Fruit fly (Drosophila melanogaster) whole organism, embryonic: ENCODE measurements around the gene Trm7-34.

Experiments
- BEAF-32 ChIP-seq: fragments of 200-800 bp; sonication (Bioruptor generic); optimal IDR thresholded peaks from 3 replicates; lab custom pipeline; 2017; ENCODE audit warnings: missing biosample characterization, missing genetic modification characterization, mild to moderate bottlenecking, moderate library complexity, missing genetic modification reagents
- CG12071 ChIP-seq: fragments of 200-800 bp; sonication (Bioruptor generic); optimal IDR thresholded peaks from 3 replicates; lab custom pipeline; 2018; ENCODE audit warnings: missing biosample characterization, mild to moderate bottlenecking, missing genetic modification characterization
- CG13624 ChIP-seq: fragments of 200-800 bp; sonication (Bioruptor generic); optimal IDR thresholded peaks from 2 replicates; lab custom pipeline; 2016; ENCODE audit warnings: missing biosample characterization, missing genetic modification characterization
- CG1602 ChIP-seq: fragments of 200-800 bp; sonication (Bioruptor generic); optimal IDR thresholded peaks from 3 replicates; lab custom pipeline; 2016; ENCODE audit warnings: missing biosample characterization, missing genetic modification characterization
- CG1603 ChIP-seq: fragments of 200-800 bp; sonication (Bioruptor generic); optimal IDR thresholded peaks from 2 replicates; lab custom pipeline; 2019; ENCODE audit warnings: missing biosample characterization, mild to moderate bottlenecking, missing genetic modification characterization, moderate library complexity
- CG1832 ChIP-seq: fragments of 200-800 bp; sonication (Bioruptor generic); optimal IDR thresholded peaks from 2 replicates; lab custom pipeline; 2017; ENCODE audit warnings: missing biosample characterization, mild to moderate bottlenecking, missing genetic modification characterization, inconsistent platforms
- CG2120 ChIP-seq: fragments of 200-800 bp; sonication (Bioruptor generic); optimal IDR thresholded peaks from 3 replicates; lab custom pipeline; 2016; ENCODE audit warnings: missing biosample characterization, missing genetic modification characterization
- CG30431 ChIP-seq: fragments of 200-800 bp; sonication (Bioruptor generic); optimal IDR thresholded peaks from 2 replicates; lab custom pipeline; 2017; ENCODE audit warnings: missing biosample characterization, missing genetic modification characterization
- CG33557 ChIP-seq: fragments of 200-800 bp; sonication (Bioruptor generic); optimal IDR thresholded peaks from 2 replicates; lab custom pipeline; 2019; ENCODE audit warnings: missing biosample characterization, mild to moderate bottlenecking, missing genetic modification characterization, moderate library complexity
- CG4360 ChIP-seq: fragments of 200-800 bp; sonication (Bioruptor generic); IDR thresholded peaks from 2 replicates; pipeline ENCODE4 v1.3.6; 2022; ENCODE audit warnings: missing biosample characterization, missing genetic modification characterization
- CG43689 ChIP-seq: fragments of 200-800 bp; sonication (Bioruptor generic); IDR thresholded peaks from 2 replicates; pipeline ENCODE4 v1.3.6; 2022; ENCODE audit warnings: missing biosample characterization, missing genetic modification characterization
- CG6765 ChIP-seq: fragments of 200-800 bp; sonication (Bioruptor generic); optimal IDR thresholded peaks from 3 replicates; lab custom pipeline; 2017; ENCODE audit warnings: missing biosample characterization, mild to moderate bottlenecking, missing genetic modification characterization
- CG7839 ChIP-seq: fragments of 200-800 bp; sonication (Bioruptor generic); optimal IDR thresholded peaks from 3 replicates; lab custom pipeline; 2018; ENCODE audit warnings: missing biosample characterization, mild to moderate bottlenecking, missing genetic modification characterization, moderate library complexity
- CG7928 ChIP-seq: fragments of 200-800 bp; sonication (Bioruptor generic); optimal IDR thresholded peaks from 2 replicates; lab custom pipeline; 2017; ENCODE audit warnings: missing biosample characterization, mild to moderate bottlenecking, missing genetic modification characterization
- CG7963 ChIP-seq: fragments of 200-800 bp; sonication (Bioruptor generic); IDR thresholded peaks from 3 replicates; pipeline ENCODE4 v1.3.6; 2022; ENCODE audit warnings: missing biosample characterization, missing genetic modification characterization; ENCODE audit not compliant: partially characterized antibody
- D19A ChIP-seq: fragments of 200-800 bp; optimal IDR thresholded peaks from 3 replicates; lab custom pipeline; 2019; ENCODE audit warnings: missing biosample characterization, mild to moderate bottlenecking, missing genetic modification characterization, moderate library complexity
- Dek ChIP-seq: fragments of 200-800 bp; sonication (Bioruptor generic); optimal IDR thresholded peaks from 3 replicates; lab custom pipeline; 2019; ENCODE audit warnings: missing biosample characterization, mild to moderate bottlenecking, missing genetic modification characterization, moderate library complexity
- Doc2 ChIP-seq: fragments of 200-800 bp; sonication (Bioruptor generic); IDR thresholded peaks from 2 replicates; pipeline ENCODE4 v1.3.6; 2022; ENCODE audit warnings: missing biosample characterization, missing genetic modification characterization
- E2f2 ChIP-seq: fragments of 200-800 bp; sonication (Bioruptor generic); IDR thresholded peaks from 2 replicates; pipeline ENCODE4 v1.3.6; 2022; ENCODE audit warnings: missing biosample characterization, missing genetic modification characterization
- Hr51 ChIP-seq, 2 experiments: fragments of 200-800 bp; sonication (Bioruptor generic); optimal IDR thresholded peaks; 2 replicates in 1 of 2; 3 replicates in 1 of 2; lab custom pipeline; 2016 to 2018; ENCODE audit warnings: missing biosample characterization in 2 of 2, missing genetic modification characterization in 2 of 2, mild to moderate bottlenecking in 1 of 2, moderate library complexity in 1 of 2
- Kr ChIP-seq: fragments of 200-800 bp; sonication (Bioruptor generic); optimal IDR thresholded peaks from 2 replicates; lab custom pipeline; 2017; ENCODE audit warnings: missing biosample characterization, mild to moderate bottlenecking, missing genetic modification characterization
- MESR4 ChIP-seq: fragments of 200-800 bp; sonication (Bioruptor generic); optimal IDR thresholded peaks from 2 replicates; lab custom pipeline; 2018; ENCODE audit warnings: missing biosample characterization, mild to moderate bottlenecking, missing genetic modification characterization, moderate library complexity
- NK7.1 ChIP-seq: fragments of 200-800 bp; sonication (Bioruptor generic); optimal IDR thresholded peaks from 3 replicates; lab custom pipeline; 2016; ENCODE audit warnings: missing biosample characterization, missing genetic modification characterization
- Nf-YB ChIP-seq: fragments of 200-800 bp; sonication (Bioruptor generic); optimal IDR thresholded peaks from 3 replicates; lab custom pipeline; 2019; ENCODE audit warnings: missing biosample characterization, mild to moderate bottlenecking, missing genetic modification characterization, moderate library complexity
- Poxn ChIP-seq: fragments of 200-800 bp; sonication (Bioruptor generic); IDR thresholded peaks from 2 replicates; pipeline ENCODE4 v1.3.6; 2022; ENCODE audit warnings: missing biosample characterization, missing genetic modification characterization
- Trl ChIP-seq, 3 experiments: fragments of >200 bp in 2 of 3; fragments of 200-800 bp in 1 of 3; sonication (Bioruptor generic) in 1 of 3; optimal IDR thresholded peaks; 2 replicates in 1 of 3; 3 replicates in 2 of 3; lab custom pipeline; 2016 to 2017; ENCODE audit warnings: missing biosample characterization in 1 of 3, missing genetic modification characterization in 1 of 3
- Vsx1 ChIP-seq: fragments of 200-800 bp; sonication (Bioruptor generic); optimal IDR thresholded peaks from 2 replicates; lab custom pipeline; 2017; ENCODE audit warnings: missing biosample characterization, mild to moderate bottlenecking, missing genetic modification characterization, missing genetic modification reagents
- YL-1 ChIP-seq: fragments of 200-800 bp; sonication (Bioruptor generic); optimal IDR thresholded peaks from 3 replicates; lab custom pipeline; 2017; ENCODE audit warnings: missing biosample characterization, mild to moderate bottlenecking, missing genetic modification characterization
- ac ChIP-seq: fragments of 200-800 bp; sonication (Bioruptor generic); optimal IDR thresholded peaks from 3 replicates; lab custom pipeline; 2017; ENCODE audit warnings: missing biosample characterization, mild to moderate bottlenecking, missing genetic modification characterization
- ash1 ChIP-seq: fragments of 200-800 bp; sonication (Bioruptor generic); optimal IDR thresholded peaks from 2 replicates; lab custom pipeline; 2018; ENCODE audit warnings: missing biosample characterization, mild to moderate bottlenecking, missing genetic modification characterization
- emc ChIP-seq: fragments of 200-800 bp; sonication (Bioruptor generic); optimal IDR thresholded peaks from 2 replicates; lab custom pipeline; 2016; ENCODE audit warnings: missing biosample characterization, missing genetic modification characterization
- ems ChIP-seq: fragments of 200-800 bp; sonication (Bioruptor generic); optimal IDR thresholded peaks from 3 replicates; lab custom pipeline; 2016; ENCODE audit warnings: missing biosample characterization, missing genetic modification characterization
- fd102C ChIP-seq: fragments of 200-800 bp; sonication (Bioruptor generic); optimal IDR thresholded peaks from 2 replicates; lab custom pipeline; 2018; ENCODE audit warnings: missing biosample characterization, mild to moderate bottlenecking, missing genetic modification characterization, moderate library complexity
- gcm2 ChIP-seq: fragments of 200-800 bp; sonication (Bioruptor generic); optimal IDR thresholded peaks from 2 replicates; lab custom pipeline; 2016; ENCODE audit warnings: missing biosample characterization, missing genetic modification characterization
- hbn ChIP-seq: fragments of 200-800 bp; sonication (Bioruptor generic); IDR thresholded peaks from 2 replicates; pipeline ENCODE4 v1.3.6; 2022; ENCODE audit warnings: missing biosample characterization, missing genetic modification characterization; ENCODE audit not compliant: partially characterized antibody
- lab ChIP-seq: fragments of 200-800 bp; sonication (Bioruptor generic); optimal IDR thresholded peaks from 3 replicates; lab custom pipeline; 2017; ENCODE audit warnings: missing biosample characterization, missing genetic modification characterization, mild to moderate bottlenecking, moderate library complexity, missing genetic modification reagents
- lbe ChIP-seq: fragments of 200-800 bp; sonication (Bioruptor generic); optimal IDR thresholded peaks from 2 replicates; lab custom pipeline; 2016; ENCODE audit warnings: missing biosample characterization, mild to moderate bottlenecking, missing genetic modification characterization
- lola ChIP-seq, 3 experiments: fragments of >200 bp in 2 of 3; fragments of 200-800 bp in 1 of 3; sonication (Bioruptor generic) in 1 of 3; optimal IDR thresholded peaks; 2 replicates each; lab custom pipeline; 2017 to 2019; ENCODE audit warnings: missing biosample characterization in 3 of 3, missing genetic modification characterization in 3 of 3, mild to moderate bottlenecking in 1 of 3, moderate library complexity in 1 of 3
- mirr ChIP-seq: fragments of 200-800 bp; sonication (Bioruptor generic); optimal IDR thresholded peaks from 3 replicates; lab custom pipeline; 2018; ENCODE audit warnings: missing biosample characterization, mild to moderate bottlenecking, missing genetic modification characterization
- mld ChIP-seq: fragments of 200-800 bp; sonication (Bioruptor generic); IDR thresholded peaks from 3 replicates; pipeline ENCODE4 v1.3.6; 2022; ENCODE audit warnings: missing biosample characterization, missing genetic modification characterization; ENCODE audit not compliant: partially characterized antibody
- nau ChIP-seq: fragments of 200-800 bp; sonication (Bioruptor generic); optimal IDR thresholded peaks from 3 replicates; lab custom pipeline; 2017; ENCODE audit warnings: missing biosample characterization, mild to moderate bottlenecking, missing genetic modification characterization, missing genetic modification reagents
- nerfin-2 ChIP-seq: fragments of 200-800 bp; sonication (Bioruptor generic); IDR thresholded peaks from 2 replicates; pipeline ENCODE4 v1.3.6; 2022; ENCODE audit warnings: missing biosample characterization, missing genetic modification characterization; ENCODE audit not compliant: partially characterized antibody
- oc ChIP-seq: fragments of 200-800 bp; sonication (Bioruptor generic); optimal IDR thresholded peaks from 2 replicates; lab custom pipeline; 2018; ENCODE audit warnings: missing biosample characterization, mild to moderate bottlenecking, missing genetic modification characterization, moderate library complexity
- run ChIP-seq: fragments of 200-800 bp; sonication (Bioruptor generic); optimal IDR thresholded peaks from 3 replicates; lab custom pipeline; 2018; ENCODE audit warnings: missing biosample characterization, mild to moderate bottlenecking, missing genetic modification characterization
- sob ChIP-seq: fragments of 200-800 bp; sonication (Bioruptor generic); IDR thresholded peaks from 2 replicates; pipeline ENCODE4 v1.3.6; 2022; ENCODE audit warnings: missing biosample characterization, missing genetic modification characterization
- sqz ChIP-seq: fragments of 200-800 bp; sonication (Bioruptor generic); optimal IDR thresholded peaks from 3 replicates; lab custom pipeline; 2018; ENCODE audit warnings: missing biosample characterization, mild to moderate bottlenecking, missing genetic modification characterization
- tx ChIP-seq: fragments of 200-800 bp; sonication (Bioruptor generic); optimal IDR thresholded peaks from 2 replicates; lab custom pipeline; 2016; ENCODE audit warnings: missing biosample characterization, missing genetic modification characterization
- zen2 ChIP-seq: fragments of 200-800 bp; sonication (Bioruptor generic); IDR thresholded peaks from 3 replicates; pipeline ENCODE4 v1.3.6; 2022; ENCODE audit warnings: missing biosample characterization, missing genetic modification characterization; ENCODE audit not compliant: partially characterized antibody
- zfh2 ChIP-seq: fragments of 200-800 bp; sonication (Bioruptor generic); optimal IDR thresholded peaks from 2 replicates; lab custom pipeline; 2016; ENCODE audit warnings: missing biosample characterization, missing genetic modification characterization

The Trm7-34 gene

dm6 chr3R:21155931-21156488 lies 22.3 kb upstream of the Trm7-34 start (continued):
- TF ChIP-seq run (tag; lab: Kevin White, UChicago): no peak
- no peak for TF ChIP-seq Trl (optimal IDR thresholded peaks at IDR 0.05; lab: Kevin White, UChicago)
- peak; percentile 6 for TF ChIP-seq Trl (GFP tag; optimal IDR thresholded peaks at IDR 0.05; lab: Kevin White, UChicago)
- TF ChIP-seq MESR4: no peak
- no peak for TF ChIP-seq CG12071 (GFP tag; lab: Kevin White, UChicago)
- TF ChIP-seq E2f2 (GFP tag; lab: Robert Waterston, UW): peak; percentile 98
- no peak for TF ChIP-seq mld (GFP tag; lab: Robert Waterston, UW)
- TF ChIP-seq YL-1 (GFP tag; lab: Kevin White, UChicago): no peak
- no peak for TF ChIP-seq gcm2 (GFP tag; lab: Kevin White, UChicago)
- no peak for TF ChIP-seq ash1
- TF ChIP-seq sqz (GFP tag; lab: Kevin White, UChicago): no peak
- TF ChIP-seq hbn (GFP tag; lab: Robert Waterston, UW): no peak
- TF ChIP-seq nau: no peak
- TF ChIP-seq CG7928 (GFP tag; lab: Kevin White, UChicago): no peak
- TF ChIP-seq Hr51 (GFP tag; optimal IDR thresholded peaks at IDR 0.05; lab: Kevin White, UChicago): peak in 1 of 2 experiments; percentile 12
- TF ChIP-seq tx (GFP tag; lab: Kevin White, UChicago): no peak
- no peak for TF ChIP-seq nerfin-2 (GFP tag; lab: Robert Waterston, UW)
- no peak for TF ChIP-seq CG43689 (GFP tag; lab: Robert Waterston, UW)
- TF ChIP-seq fd102C (GFP tag; lab: Kevin White, UChicago): no peak
- TF ChIP-seq CG1603: peak; percentile 22
- TF ChIP-seq lola (GFP tag; optimal IDR thresholded peaks at IDR 0.05; lab: Kevin White, UChicago): no peak
- peak; percentile 66 for TF ChIP-seq BEAF-32
- TF ChIP-seq Kr (GFP tag; lab: Kevin White, UChicago): no peak
- no peak for TF ChIP-seq ac
- TF ChIP-seq Poxn: no peak
- TF ChIP-seq zfh2: peak; percentile 29
- TF ChIP-seq Doc2 (GFP tag; lab: Robert Waterston, UW): no peak
- no peak; the same call in 2 of the 3 replicates for TF ChIP-seq CG7963 (GFP tag; lab: Robert Waterston, UW)
- no peak for TF ChIP-seq CG30431 (GFP tag; lab: Kevin White, UChicago)
- TF ChIP-seq Nf-YB (GFP tag; lab: Kevin White, UChicago): no peak
- peak; percentile 13 for TF ChIP-seq oc (tag; lab: Kevin White, UChicago)
- no peak for TF ChIP-seq ems (GFP tag; lab: Kevin White, UChicago)
- no peak for TF ChIP-seq sob (GFP tag; lab: Robert Waterston, UW)
- no peak for TF ChIP-seq CG1602
- TF ChIP-seq CG2120 (GFP tag; lab: Kevin White, UChicago): peak; percentile 45
- TF ChIP-seq CG13624 (GFP tag; lab: Kevin White, UChicago): no peak
- no peak for TF ChIP-seq D19A
- no peak for TF ChIP-seq CG1832
- peak; percentile 7 for TF ChIP-seq CG7839 (tag; lab: Kevin White, UChicago)
- no peak for TF ChIP-seq lab (GFP tag; lab: Kevin White, UChicago)
- peak; percentile 39; the same call in 1 of the 3 replicates for TF ChIP-seq zen2
- TF ChIP-seq CG6765: no peak
- no peak for TF ChIP-seq Dek
- TF ChIP-seq mirr (GFP tag; lab: Kevin White, UChicago): no peak
- no peak for TF ChIP-seq emc
- no peak for TF ChIP-seq Vsx1 (GFP tag; lab: Kevin White, UChicago)
- no peak for TF ChIP-seq CG4360 (GFP tag; lab: Robert Waterston, UW)
- TF ChIP-seq NK7.1 (GFP tag; lab: Kevin White, UChicago): no peak
- TF ChIP-seq lbe (GFP tag; lab: Kevin White, UChicago): no peak
- no peak for TF ChIP-seq CG33557 (GFP tag; lab: Kevin White, UChicago)
